Worm (Caenorhabditis elegans) whole organism, midembryonic: ENCODE measurements around the gene K04G11.3.

Source experiments
- T22C8.4 ChIP-seq: fragments of 200-800 bp; sonication (Bioruptor generic); IDR thresholded peaks from 2 replicates; pipeline ENCODE4 v1.3.6; 2022; ENCODE audit warnings: missing genetic modification characterization, missing compliant biosample characterization
- flt-1 ChIP-seq: fragments of 200-800 bp; sonication (Bioruptor generic); IDR thresholded peaks from 2 replicates; pipeline ENCODE4 v1.3.6; 2022; ENCODE audit warnings: missing genetic modification characterization, missing compliant biosample characterization
- klf-2 ChIP-seq: fragments of 200-800 bp; sonication (Bioruptor generic); conservative IDR thresholded peaks from 2 replicates; pipeline ENCODE4 v1.3.6; 2022; ENCODE audit warnings: missing genetic modification reagents, missing genetic modification characterization, missing compliant biosample characterization
- med-1 ChIP-seq: sonication (generic microtip); optimal IDR thresholded peaks from 2 replicates; lab custom pipeline; 2017; ENCODE audit warnings: missing genetic modification characterization, mild to moderate bottlenecking, missing compliant biosample characterization, antibody characterized with exemption, missing genetic modification reagents; ENCODE audit not compliant: insufficient read depth
- ref-1 ChIP-seq: fragments of 200-800 bp; sonication (Bioruptor generic); conservative IDR thresholded peaks from 2 replicates; pipeline ENCODE4 v1.3.6; 2022; ENCODE audit warnings: missing genetic modification reagents, missing genetic modification characterization, missing compliant biosample characterization
- tab-1 ChIP-seq: fragments of 200-800 bp; sonication (Bioruptor generic); IDR thresholded peaks from 2 replicates; pipeline ENCODE4 v1.3.6; 2022; ENCODE audit warnings: missing genetic modification characterization, missing compliant biosample characterization
- ztf-23 ChIP-seq: fragments of 200-800 bp; sonication (Bioruptor generic); IDR thresholded peaks from 2 replicates; pipeline ENCODE4 v1.3.6; 2022; ENCODE audit warnings: missing genetic modification reagents, missing genetic modification characterization, missing compliant biosample characterization

DNA sequence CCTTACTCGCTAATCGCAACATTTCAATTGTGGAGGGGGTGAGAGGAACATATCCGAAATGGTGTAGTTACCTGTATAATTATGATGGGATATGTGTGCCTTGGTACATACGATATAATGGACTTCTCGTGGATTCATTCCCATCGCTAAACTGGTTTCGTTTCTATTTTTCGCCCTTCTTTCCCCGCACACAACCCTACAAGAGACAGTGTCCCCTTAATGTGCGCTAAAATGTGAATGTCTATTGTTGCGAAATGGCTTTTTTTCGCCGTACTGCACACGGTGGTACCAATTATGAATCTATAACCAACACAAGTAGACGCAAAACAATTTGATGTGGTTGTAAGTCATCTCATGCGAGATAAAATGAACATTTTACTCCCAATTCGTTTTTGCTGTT lies 18.1 kb downstream of the K04G11.3 start:
- TF ChIP-seq tab-1 (GFP tag; lab: Robert Waterston, UW), result no peak
- TF ChIP-seq T22C8.4, result no peak
- no peak for TF ChIP-seq med-1 (GFP tag; lab: Kevin White, UChicago)
- no peak for TF ChIP-seq flt-1 (GFP tag; lab: Robert Waterston, UW)
- TF ChIP-seq ztf-23 (GFP tag; lab: Robert Waterston, UW), result no peak
- TF ChIP-seq klf-2 (GFP tag; lab: Robert Waterston, UW), result no peak
- no peak for TF ChIP-seq ref-1 (GFP tag; lab: Robert Waterston, UW)
